Fruit fly (Drosophila melanogaster) whole organism, embryonic: Measurements from ENCODE around the gene ball.
A peak's percentile ranks its signal among the peaks of the same experiment; 100 is the strongest.

Experiments
- Antp ChIP-seq: fragments of 200-800 bp; sonication (Bioruptor generic); optimal IDR thresholded peaks from 3 replicates; lab custom pipeline; 2016; ENCODE audit warnings: missing biosample characterization, missing genetic modification characterization
- BtbVII ChIP-seq: fragments of 200-800 bp; sonication (Bioruptor generic); optimal IDR thresholded peaks from 3 replicates; lab custom pipeline; 2017; ENCODE audit warnings: missing biosample characterization, mild to moderate bottlenecking, missing genetic modification characterization
- C15 ChIP-seq: fragments of 200-800 bp; sonication (Bioruptor generic); IDR thresholded peaks from 3 replicates; pipeline ENCODE4 v1.3.6; 2022; ENCODE audit warnings: missing biosample characterization, missing genetic modification characterization
- CG10209 ChIP-seq: fragments of 200-800 bp; sonication (Bioruptor generic); optimal IDR thresholded peaks from 3 replicates; lab custom pipeline; 2017; ENCODE audit warnings: missing biosample characterization, mild to moderate bottlenecking, missing genetic modification characterization, missing genetic modification reagents
- CG10267 ChIP-seq: fragments of 200-800 bp; sonication (Bioruptor generic); optimal IDR thresholded peaks from 2 replicates; lab custom pipeline; 2018; ENCODE audit warnings: missing biosample characterization, mild to moderate bottlenecking, missing genetic modification characterization, moderate library complexity
- CG10462 ChIP-seq: fragments of 200-800 bp; sonication (Bioruptor generic); optimal IDR thresholded peaks from 2 replicates; lab custom pipeline; 2016; ENCODE audit warnings: missing biosample characterization, missing genetic modification characterization
- CG11085 ChIP-seq: fragments of 200-800 bp; sonication (Bioruptor generic); IDR thresholded peaks from 2 replicates; pipeline ENCODE4 v1.3.6; 2022; ENCODE audit warnings: missing biosample characterization, missing genetic modification characterization
- CG11247 ChIP-seq: fragments of 200-800 bp; sonication (Bioruptor generic); IDR thresholded peaks from 2 replicates; pipeline ENCODE4 v1.3.6; 2022; ENCODE audit warnings: missing biosample characterization, missing genetic modification characterization
- CG11560 ChIP-seq: fragments of 200-800 bp; sonication (Bioruptor generic); IDR thresholded peaks from 3 replicates; pipeline ENCODE4 v1.3.6; 2022; ENCODE audit warnings: missing biosample characterization, missing genetic modification characterization
- CG1233 ChIP-seq: fragments of 200-800 bp; sonication (Bioruptor generic); optimal IDR thresholded peaks from 4 replicates; lab custom pipeline; 2018; ENCODE audit warnings: missing biosample characterization, mild to moderate bottlenecking, missing genetic modification characterization
- CG12744 ChIP-seq: fragments of 200-800 bp; sonication (Bioruptor generic); optimal IDR thresholded peaks from 2 replicates; lab custom pipeline; 2016; ENCODE audit warnings: missing biosample characterization, missing genetic modification characterization
- CG13123 ChIP-seq: fragments of 200-800 bp; sonication (Bioruptor generic); optimal IDR thresholded peaks from 2 replicates; lab custom pipeline; 2016; ENCODE audit warnings: missing biosample characterization, missing genetic modification characterization
- CG14441 ChIP-seq: fragments of 200-800 bp; sonication (Bioruptor generic); IDR thresholded peaks from 2 replicates; pipeline ENCODE4 v1.3.6; 2022; ENCODE audit warnings: missing biosample characterization, missing genetic modification characterization
- CG14965 ChIP-seq: fragments of 200-800 bp; sonication (Bioruptor generic); optimal IDR thresholded peaks from 2 replicates; lab custom pipeline; 2016; ENCODE audit warnings: missing biosample characterization, missing genetic modification characterization, borderline replicate concordance
- CG17359 ChIP-seq: fragments of 200-800 bp; sonication (Bioruptor generic); optimal IDR thresholded peaks from 3 replicates; lab custom pipeline; 2018; ENCODE audit warnings: missing biosample characterization, mild to moderate bottlenecking, missing genetic modification characterization, moderate library complexity
- CG17385 ChIP-seq: fragments of 200-800 bp; sonication (Bioruptor generic); optimal IDR thresholded peaks from 3 replicates; lab custom pipeline; 2018; ENCODE audit warnings: missing biosample characterization, mild to moderate bottlenecking, missing genetic modification characterization
- CG17612 ChIP-seq: fragments of 200-800 bp; sonication (Bioruptor generic); IDR thresholded peaks from 2 replicates; pipeline ENCODE4 v1.3.6; 2022; ENCODE audit warnings: missing biosample characterization, missing genetic modification characterization
- CG2120 ChIP-seq: fragments of 200-800 bp; sonication (Bioruptor generic); optimal IDR thresholded peaks from 3 replicates; lab custom pipeline; 2016; ENCODE audit warnings: missing biosample characterization, missing genetic modification characterization
- CG30431 ChIP-seq: fragments of 200-800 bp; sonication (Bioruptor generic); optimal IDR thresholded peaks from 2 replicates; lab custom pipeline; 2017; ENCODE audit warnings: missing biosample characterization, missing genetic modification characterization
- CG3065 ChIP-seq: fragments of 200-800 bp; sonication (Bioruptor generic); optimal IDR thresholded peaks from 2 replicates; lab custom pipeline; 2016; ENCODE audit warnings: missing biosample characterization, missing genetic modification characterization
- CG3726 ChIP-seq: fragments of 200-800 bp; sonication (Bioruptor generic); IDR thresholded peaks from 3 replicates; pipeline ENCODE4, ENCODE4 v1.3.6; 2022; ENCODE audit warnings: missing biosample characterization, missing genetic modification characterization
- CG3838 ChIP-seq: fragments of 200-800 bp; sonication (Bioruptor generic); optimal IDR thresholded peaks from 3 replicates; lab custom pipeline; 2016; ENCODE audit warnings: missing biosample characterization, missing genetic modification characterization
- CG5953 ChIP-seq: fragments of 200-800 bp; sonication (Bioruptor generic); IDR thresholded peaks from 2 replicates; pipeline ENCODE4 v1.3.6; 2022; ENCODE audit warnings: missing biosample characterization, missing genetic modification characterization
- CG9437 ChIP-seq: fragments of 200-800 bp; sonication (Bioruptor generic); optimal IDR thresholded peaks from 2 replicates; lab custom pipeline; 2018; ENCODE audit warnings: missing biosample characterization, mild to moderate bottlenecking, missing genetic modification characterization
- D19B ChIP-seq: fragments of 200-800 bp; sonication (Bioruptor generic); optimal IDR thresholded peaks from 2 replicates; lab custom pipeline; 2017; ENCODE audit warnings: missing biosample characterization, mild to moderate bottlenecking, missing genetic modification characterization
- Elba2 ChIP-seq: fragments of 200-800 bp; sonication (Bioruptor generic); optimal IDR thresholded peaks from 3 replicates; lab custom pipeline; 2016; ENCODE audit warnings: missing biosample characterization, missing genetic modification characterization
- Ets97D ChIP-seq: fragments of 200-800 bp; sonication (Bioruptor generic); optimal IDR thresholded peaks from 3 replicates; lab custom pipeline; 2016; ENCODE audit warnings: missing biosample characterization, missing genetic modification characterization
- Fer2 ChIP-seq: fragments of 200-800 bp; sonication (Bioruptor generic); optimal IDR thresholded peaks from 2 replicates; lab custom pipeline; 2018; ENCODE audit warnings: missing biosample characterization, mild to moderate bottlenecking, missing genetic modification characterization, moderate library complexity
- Fer3 ChIP-seq: fragments of 200-800 bp; sonication (Bioruptor generic); optimal IDR thresholded peaks from 2 replicates; lab custom pipeline; 2018; ENCODE audit warnings: missing biosample characterization, mild to moderate bottlenecking, missing genetic modification characterization, moderate library complexity
- HmgD ChIP-seq: fragments of 200-800 bp; sonication (Bioruptor generic); optimal IDR thresholded peaks from 3 replicates; lab custom pipeline; 2016; ENCODE audit warnings: missing biosample characterization, missing genetic modification characterization
- Hr3 ChIP-seq: fragments of 200-800 bp; sonication (Bioruptor generic); optimal IDR thresholded peaks from 3 replicates; lab custom pipeline; 2016; ENCODE audit warnings: missing biosample characterization, missing genetic modification characterization
- MBD-R2 ChIP-seq: fragments of 200-800 bp; sonication (Bioruptor generic); IDR thresholded peaks from 2 replicates; pipeline ENCODE4 v1.3.6; 2022; ENCODE audit warnings: missing biosample characterization, missing genetic modification characterization
- Mad ChIP-seq: fragments of 200-800 bp; sonication (Bioruptor generic); optimal IDR thresholded peaks from 2 replicates; lab custom pipeline; 2016; ENCODE audit warnings: missing biosample characterization, missing genetic modification characterization
- Nf-YC ChIP-seq: fragments of 200-800 bp; optimal IDR thresholded peaks from 3 replicates; lab custom pipeline; 2019; ENCODE audit warnings: missing biosample characterization, mild to moderate bottlenecking, missing genetic modification characterization, moderate library complexity
- Poxn ChIP-seq: fragments of 200-800 bp; sonication (Bioruptor generic); IDR thresholded peaks from 2 replicates; pipeline ENCODE4 v1.3.6; 2022; ENCODE audit warnings: missing biosample characterization, missing genetic modification characterization
- Sox102F ChIP-seq: fragments of 200-800 bp; sonication (Bioruptor generic); optimal IDR thresholded peaks from 2 replicates; lab custom pipeline; 2018; ENCODE audit warnings: missing biosample characterization, mild to moderate bottlenecking, missing genetic modification characterization, moderate library complexity
- abd-A ChIP-seq: fragments of 200-800 bp; sonication (Bioruptor generic); optimal IDR thresholded peaks from 3 replicates; lab custom pipeline; 2019; ENCODE audit warnings: missing biosample characterization, mild to moderate bottlenecking, missing genetic modification characterization, moderate library complexity
- ara ChIP-seq: fragments of 200-800 bp; sonication (Bioruptor generic); IDR thresholded peaks from 2 replicates; pipeline ENCODE4 v1.3.6; 2022; ENCODE audit warnings: missing biosample characterization, missing genetic modification characterization
- bbx ChIP-seq: fragments of 200-800 bp; sonication (Bioruptor generic); IDR thresholded peaks from 2 replicates; pipeline ENCODE4 v1.3.6; 2022; ENCODE audit warnings: missing biosample characterization, missing genetic modification characterization; ENCODE audit not compliant: partially characterized antibody
- crol ChIP-seq: fragments of 200-800 bp; sonication (Bioruptor generic); IDR thresholded peaks from 2 replicates; pipeline ENCODE4 v1.3.6; 2022; ENCODE audit warnings: missing biosample characterization, missing genetic modification characterization
- dimm ChIP-seq: fragments of 200-800 bp; sonication (Bioruptor generic); IDR thresholded peaks from 2 replicates; pipeline ENCODE4 v1.3.6; 2022; ENCODE audit warnings: missing biosample characterization, missing genetic modification characterization
- en ChIP-seq: fragments of 200-800 bp; sonication (Bioruptor generic); optimal IDR thresholded peaks from 2 replicates; lab custom pipeline; 2016; ENCODE audit warnings: missing biosample characterization, missing genetic modification characterization
- gcm2 ChIP-seq: fragments of 200-800 bp; sonication (Bioruptor generic); optimal IDR thresholded peaks from 2 replicates; lab custom pipeline; 2016; ENCODE audit warnings: missing biosample characterization, missing genetic modification characterization
- grn ChIP-seq: fragments of 200-800 bp; sonication (Bioruptor generic); optimal IDR thresholded peaks from 3 replicates; lab custom pipeline; 2017; ENCODE audit warnings: missing biosample characterization, missing genetic modification characterization
- gsb-n ChIP-seq: fragments of 200-800 bp; sonication (Bioruptor generic); optimal IDR thresholded peaks from 3 replicates; lab custom pipeline; 2018; ENCODE audit warnings: missing biosample characterization, mild to moderate bottlenecking, missing genetic modification characterization
- h ChIP-seq: fragments of >200 bp; optimal IDR thresholded peaks from 2 replicates; lab custom pipeline; 2017
- hth ChIP-seq: fragments of >200 bp; optimal IDR thresholded peaks from 2 replicates; lab custom pipeline; 2017; ENCODE audit warnings: inconsistent platforms
- lilli ChIP-seq: fragments of 200-800 bp; sonication (Bioruptor generic); optimal IDR thresholded peaks from 3 replicates; lab custom pipeline; 2016; ENCODE audit warnings: missing biosample characterization, missing genetic modification characterization
- sim ChIP-seq: fragments of 200-800 bp; sonication (Bioruptor generic); IDR thresholded peaks from 2 replicates; pipeline ENCODE4 v1.3.6; 2022; ENCODE audit warnings: missing biosample characterization, missing genetic modification characterization
- tap ChIP-seq: fragments of 200-800 bp; optimal IDR thresholded peaks from 3 replicates; lab custom pipeline; 2019; ENCODE audit warnings: missing biosample characterization, mild to moderate bottlenecking, missing genetic modification characterization, moderate library complexity
- tgo ChIP-seq: fragments of 200-800 bp; sonication (Bioruptor generic); IDR thresholded peaks from 3 replicates; pipeline ENCODE4 v1.3.6; 2022; ENCODE audit warnings: missing biosample characterization, missing genetic modification characterization
- wor ChIP-seq: fragments of 200-800 bp; sonication (Bioruptor generic); IDR thresholded peaks from 2 replicates; pipeline ENCODE4 v1.3.6; 2022; ENCODE audit warnings: missing biosample characterization, missing genetic modification characterization
- zen2 ChIP-seq: fragments of 200-800 bp; sonication (Bioruptor generic); IDR thresholded peaks from 3 replicates; pipeline ENCODE4 v1.3.6; 2022; ENCODE audit warnings: missing biosample characterization, missing genetic modification characterization; ENCODE audit not compliant: partially characterized antibody

ball gene

dm6 chr3R:26853699-26854098, 12.9 kb downstream of the ball start:
- TF ChIP-seq crol (GFP tag; lab: Robert Waterston, UW): peak; percentile 21; the same call in 1 of the 2 replicates
- TF ChIP-seq CG5953 (GFP tag; lab: Robert Waterston, UW): no peak
- no peak for TF ChIP-seq Nf-YC (tag; lab: Kevin White, UChicago)
- TF ChIP-seq CG3726 (GFP tag; lab: Robert Waterston, UW): no peak
- no peak for TF ChIP-seq hth (lab: Kevin White, UChicago)
- TF ChIP-seq CG3838 (GFP tag; lab: Kevin White, UChicago): no peak
- no peak for TF ChIP-seq CG30431 (GFP tag; lab: Kevin White, UChicago)
- TF ChIP-seq CG17385 (GFP tag; lab: Kevin White, UChicago): no peak
- TF ChIP-seq h: no peak
- TF ChIP-seq CG10267 (tag; lab: Kevin White, UChicago): no peak
- no peak for TF ChIP-seq sim (GFP tag; lab: Robert Waterston, UW)
- no peak for TF ChIP-seq zen2 (GFP tag; lab: Robert Waterston, UW)
- no peak for TF ChIP-seq Poxn (GFP tag; lab: Robert Waterston, UW)
- no peak for TF ChIP-seq Mad
- TF ChIP-seq CG11560 (tag; lab: Robert Waterston, UW): no peak
- no peak for TF ChIP-seq HmgD (GFP tag; lab: Kevin White, UChicago)
- TF ChIP-seq CG17612 (GFP tag; lab: Robert Waterston, UW): no peak
- no peak for TF ChIP-seq CG1233 (GFP tag; lab: Kevin White, UChicago)
- no peak for TF ChIP-seq CG14965
- no peak for TF ChIP-seq BtbVII (GFP tag; lab: Kevin White, UChicago)
- peak; percentile 53 for TF ChIP-seq CG2120
- no peak for TF ChIP-seq Ets97D (GFP tag; lab: Kevin White, UChicago)
- TF ChIP-seq C15: no peak
- no peak for TF ChIP-seq Hr3
- TF ChIP-seq grn (GFP tag; lab: Kevin White, UChicago): no peak
- TF ChIP-seq CG11085 (GFP tag; lab: Robert Waterston, UW): no peak
- TF ChIP-seq lilli: peak; percentile 43
- no peak for TF ChIP-seq en (GFP tag; lab: Kevin White, UChicago)
- no peak for TF ChIP-seq CG11247 (GFP tag; lab: Robert Waterston, UW)
- TF ChIP-seq CG17359 (tag; lab: Kevin White, UChicago): no peak
- no peak for TF ChIP-seq CG3065
- TF ChIP-seq tap (tag; lab: Kevin White, UChicago): no peak
- TF ChIP-seq CG10462: no peak
- TF ChIP-seq D19B (GFP tag; lab: Kevin White, UChicago): no peak
- TF ChIP-seq gsb-n (tag; lab: Kevin White, UChicago): no peak
- TF ChIP-seq gcm2 (GFP tag; lab: Kevin White, UChicago): no peak
- TF ChIP-seq CG13123 (GFP tag; lab: Kevin White, UChicago): no peak
- peak; percentile 47 for TF ChIP-seq CG14441 (GFP tag; lab: Robert Waterston, UW)
- no peak for TF ChIP-seq wor (GFP tag; lab: Robert Waterston, UW)
- peak; percentile 5 for TF ChIP-seq CG10209 (GFP tag; lab: Kevin White, UChicago)
- no peak for TF ChIP-seq Elba2 (GFP tag; lab: Kevin White, UChicago)
- TF ChIP-seq Sox102F (GFP tag; lab: Kevin White, UChicago): peak; percentile 23
- TF ChIP-seq tgo (GFP tag; lab: Robert Waterston, UW): peak; percentile 48; the same call in 1 of the 3 replicates
- TF ChIP-seq ara: no peak
- TF ChIP-seq CG9437 (GFP tag; lab: Kevin White, UChicago): peak; percentile 80
- no peak for TF ChIP-seq bbx (GFP tag; lab: Robert Waterston, UW)
- no peak for TF ChIP-seq CG12744
- TF ChIP-seq Antp (GFP tag; lab: Kevin White, UChicago): no peak
- TF ChIP-seq Fer2 (tag; lab: Kevin White, UChicago): no peak
- TF ChIP-seq abd-A (tag; lab: Kevin White, UChicago): no peak
- TF ChIP-seq dimm (GFP tag; lab: Robert Waterston, UW): no peak
- TF ChIP-seq MBD-R2: no peak
- TF ChIP-seq Fer3: no peak
